Fruit fly (Drosophila melanogaster): Measurements from ENCODE around the gene SPE.

The SPE gene

dm6 chr3R:23734573-23735404, 48.7 kb downstream of the SPE start (continued):
- TF ChIP-seq Atf-2 (GFP tag; optimal IDR thresholded peaks at IDR 0.05) (no peak), inv (GFP tag; IDR thresholded peaks at IDR 0.05; ENCODE audit: partially characterized antibody) (no peak), CG2202 (tag; optimal IDR thresholded peaks at IDR 0.05) (no peak), Pdp1 (GFP tag; optimal IDR thresholded peaks at IDR 0.05) (peak in 1 of 2 experiments; percentile 11), Bdp1 (GFP tag; optimal IDR thresholded peaks at IDR 0.05) (no peak), CG15269 (tag; optimal IDR thresholded peaks at IDR 0.05) (peak; percentile 31), MTF-1 (GFP tag; optimal IDR thresholded peaks at IDR 0.05; ENCODE audit: borderline replicate concordance) (no peak), row (GFP tag; IDR thresholded peaks at IDR 0.05) (no peak), CG8388 (GFP tag; optimal IDR thresholded peaks at IDR 0.05) (no peak), BEAF-32 (GFP tag; optimal IDR thresholded peaks at IDR 0.05) (no peak), zfh2 (GFP tag; optimal IDR thresholded peaks at IDR 0.05) (no peak), mirr (GFP tag; optimal IDR thresholded peaks at IDR 0.05) (no peak), CG16863 (GFP tag; optimal IDR thresholded peaks at IDR 0.05) (no peak), Ssrp (tag; optimal IDR thresholded peaks at IDR 0.05) (peak; percentile 30), Drgx (GFP tag; IDR thresholded peaks at IDR 0.05) (peak; percentile 67), pfk (GFP tag; optimal IDR thresholded peaks at IDR 0.05) (no peak), CG10543 (GFP tag; optimal IDR thresholded peaks at IDR 0.05) (no peak), Hr39 (optimal IDR thresholded peaks at IDR 0.05) (no peak), otp (GFP tag; IDR thresholded peaks at IDR 0.05) (no peak), ab (GFP tag; optimal IDR thresholded peaks at IDR 0.05) (no peak), CG7839 (tag; optimal IDR thresholded peaks at IDR 0.05) (peak; percentile 14), Oaz (GFP tag; IDR thresholded peaks at IDR 0.05) (no peak), Hr3 (GFP tag; optimal IDR thresholded peaks at IDR 0.05) (no peak), CG5180 (GFP tag; optimal IDR thresholded peaks at IDR 0.05) (no peak), wek (GFP tag; optimal IDR thresholded peaks at IDR 0.05) (no peak), disco-r (GFP tag; optimal IDR thresholded peaks at IDR 0.05) (no peak), sim (GFP tag; IDR thresholded peaks at IDR 0.05) (no peak), Meics (GFP tag; optimal IDR thresholded peaks at IDR 0.05) (no peak), bowl (GFP tag; IDR thresholded peaks at IDR 0.05) (no peak), Hr78 (GFP tag; optimal IDR thresholded peaks at IDR 0.05) (no peak), sna (GFP tag; IDR thresholded peaks at IDR 0.05; ENCODE audit: partially characterized antibody) (no peak), CG1832 (GFP tag; optimal IDR thresholded peaks at IDR 0.05) (no peak), insv (GFP tag; optimal IDR thresholded peaks at IDR 0.05) (no peak), jumu (GFP tag; optimal IDR thresholded peaks at IDR 0.05) (no peak), HLH54F (GFP tag; optimal IDR thresholded peaks at IDR 0.05) (no peak), CG34224 (GFP tag; IDR thresholded peaks at IDR 0.05; ENCODE audit: partially characterized antibody) (no peak), ci (GFP tag; IDR thresholded peaks at IDR 0.05) (peak; percentile 40; the same call in 1 of the 3 replicates), CG8281 (tag; optimal IDR thresholded peaks at IDR 0.05) (no peak), shn (GFP tag; optimal IDR thresholded peaks at IDR 0.05) (no peak), CG18476 (GFP tag; optimal IDR thresholded peaks at IDR 0.05) (no peak), CG14050 (GFP tag; IDR thresholded peaks at IDR 0.05) (no peak), fru (optimal IDR thresholded peaks at IDR 0.05) (no peak), CG1529 (GFP tag; optimal IDR thresholded peaks at IDR 0.05) (no peak), odd (GFP tag; optimal IDR thresholded peaks at IDR 0.05) (no peak), onecut (GFP tag; IDR thresholded peaks at IDR 0.05) (no peak), pan (optimal IDR thresholded peaks at IDR 0.05) (no peak), pan (GFP tag; optimal IDR thresholded peaks at IDR 0.05 in 1 of 2, IDR thresholded peaks at IDR 0.05 in 1 of 2) (peak in 1 of 2 experiments; percentile 21), CG42726 (GFP tag; IDR thresholded peaks at IDR 0.05; ENCODE audit: partially characterized antibody) (no peak), Atf3 (GFP tag; optimal IDR thresholded peaks at IDR 0.05) (no peak), rib (GFP tag; IDR thresholded peaks at IDR 0.05) (no peak)
